Worm (Caenorhabditis elegans) whole organism, L4 larva: ENCODE results near the gene srxa-11.

ENCODE experiments used
- R02D3.7 ChIP-seq: fragments of 150-350 bp; sonication (generic microtip); optimal IDR thresholded peaks from 3 replicates; lab custom pipeline; 2014; ENCODE audit warnings: missing biosample characterization, missing genetic modification characterization
- T20F7.1 ChIP-seq: fragments of 200-800 bp; sonication (Bioruptor generic); optimal IDR thresholded peaks from 2 replicates; lab custom pipeline; 2018; ENCODE audit warnings: mild to moderate bottlenecking, missing genetic modification characterization, missing compliant biosample characterization
- ZK337.2 ChIP-seq: fragments of 200-800 bp; sonication (Bioruptor generic); IDR thresholded peaks from 2 replicates; pipeline ENCODE4 v1.3.6; 2022; ENCODE audit warnings: missing genetic modification reagents, missing genetic modification characterization, missing compliant biosample characterization
- ZK546.5 ChIP-seq, 2 experiments: sonication (generic microtip); optimal IDR thresholded peaks; 2 replicates each; lab custom pipeline; 2017; ENCODE audit warnings: missing biosample characterization in 2 of 2, missing genetic modification characterization in 2 of 2
- arid-1 ChIP-seq: fragments of 200-800 bp; sonication (Bioruptor generic); conservative IDR thresholded peaks from 2 replicates; pipeline ENCODE4 v1.3.6; 2022; ENCODE audit warnings: missing genetic modification reagents, missing genetic modification characterization, missing compliant biosample characterization
- attf-4 ChIP-seq: sonication (generic microtip); optimal IDR thresholded peaks from 3 replicates; lab custom pipeline; 2017; ENCODE audit warnings: missing biosample characterization, missing genetic modification characterization
- ceh-28 ChIP-seq: fragments of 150-350 bp; optimal IDR thresholded peaks from 2 replicates; lab custom pipeline; 2014; ENCODE audit warnings: missing biosample characterization, missing genetic modification reagents, missing genetic modification characterization
- ceh-32 ChIP-seq: sonication (generic microtip); optimal IDR thresholded peaks from 2 replicates; lab custom pipeline; 2016; ENCODE audit warnings: mild to moderate bottlenecking, missing genetic modification characterization, missing compliant biosample characterization; ENCODE audit not compliant: poor library complexity
- ceh-44 ChIP-seq: fragments of 200-800 bp; sonication (Bioruptor generic); IDR thresholded peaks from 2 replicates; pipeline ENCODE4 v1.3.6; 2022; ENCODE audit warnings: missing genetic modification reagents, missing genetic modification characterization, missing compliant biosample characterization
- ceh-82 ChIP-seq: sonication (generic microtip); optimal IDR thresholded peaks from 2 replicates; lab custom pipeline; 2017; ENCODE audit warnings: missing biosample characterization, missing genetic modification characterization
- daf-12 ChIP-seq: fragments of 150-350 bp; optimal IDR thresholded peaks from 2 replicates; lab custom pipeline; 2014; ENCODE audit warnings: missing biosample characterization, missing genetic modification reagents, missing genetic modification characterization
- daf-16 ChIP-seq, 3 experiments: sonication (generic microtip); optimal IDR thresholded peaks; 2 replicates each; lab custom pipeline; 2016 to 2017; ENCODE audit warnings: missing genetic modification characterization in 3 of 3, missing genetic modification reagents in 3 of 3, mild to moderate bottlenecking in 2 of 3, missing compliant biosample characterization in 2 of 3, missing biosample characterization in 1 of 3, moderate library complexity in 1 of 3
- daf-19 ChIP-seq: fragments of 200-800 bp; sonication (Bioruptor generic); conservative IDR thresholded peaks from 2 replicates; pipeline ENCODE4 v1.3.6; 2022; ENCODE audit warnings: missing genetic modification characterization, missing compliant biosample characterization
- dmd-6 ChIP-seq: fragments of 200-800 bp; sonication (Bioruptor generic); IDR thresholded peaks from 2 replicates; pipeline ENCODE4 v1.3.6; 2022; ENCODE audit warnings: missing genetic modification reagents, missing genetic modification characterization, missing compliant biosample characterization
- dmd-8 ChIP-seq: fragments of 200-800 bp; sonication (Bioruptor generic); IDR thresholded peaks from 2 replicates; pipeline ENCODE4 v1.3.6; 2022; ENCODE audit warnings: missing genetic modification characterization, missing compliant biosample characterization
- dmd-9 ChIP-seq: fragments of 200-800 bp; sonication (Bioruptor generic); IDR thresholded peaks from 2 replicates; pipeline ENCODE4 v1.3.6; 2022; ENCODE audit warnings: missing genetic modification reagents, missing genetic modification characterization, missing compliant biosample characterization
- egl-43 ChIP-seq: fragments of 200-800 bp; sonication (Bioruptor generic); IDR thresholded peaks from 2 replicates; pipeline ENCODE4 v1.3.6; 2022; ENCODE audit warnings: missing genetic modification reagents, missing genetic modification characterization, missing compliant biosample characterization
- fos-1 ChIP-seq: fragments of 150-350 bp; optimal IDR thresholded peaks from 2 replicates; lab custom pipeline; 2014; ENCODE audit warnings: missing biosample characterization, missing genetic modification characterization
- gei-8 ChIP-seq: fragments of 200-800 bp; sonication (Bioruptor generic); optimal IDR thresholded peaks from 2 replicates; lab custom pipeline; 2018; ENCODE audit warnings: mild to moderate bottlenecking, missing genetic modification characterization, missing compliant biosample characterization
- hif-1 ChIP-seq, 2 experiments: sonication (generic microtip); optimal IDR thresholded peaks; 2 replicates each; lab custom pipeline; 2016 to 2017; ENCODE audit warnings: missing compliant biosample characterization in 2 of 2, missing genetic modification characterization in 2 of 2, missing genetic modification reagents in 2 of 2, missing genotype in 2 of 2, mild to moderate bottlenecking in 1 of 2
- hlh-11 ChIP-seq: fragments of 200-800 bp; sonication (Bioruptor generic); optimal IDR thresholded peaks from 2 replicates; lab custom pipeline; 2018; ENCODE audit warnings: mild to moderate bottlenecking, missing genetic modification characterization, missing compliant biosample characterization
- lin-1 ChIP-seq: fragments of 200-800 bp; sonication (Bioruptor generic); IDR thresholded peaks from 2 replicates; pipeline ENCODE4 v1.3.6; 2022; ENCODE audit warnings: missing genetic modification reagents, missing genetic modification characterization, missing compliant biosample characterization
- lin-38 ChIP-seq: fragments of 200-800 bp; sonication (Bioruptor generic); IDR thresholded peaks from 2 replicates; pipeline ENCODE4 v1.3.6; 2022; ENCODE audit warnings: missing genetic modification reagents, missing genetic modification characterization, missing compliant biosample characterization
- madf-5 ChIP-seq, 2 experiments: fragments of 200-800 bp; sonication (Bioruptor generic); IDR thresholded peaks; 2 replicates each; pipeline ENCODE4 v1.3.6; 2022; ENCODE audit warnings: missing compliant biosample characterization in 2 of 2, missing genetic modification characterization in 2 of 2
- mdl-1 ChIP-seq, 2 experiments: fragments of 150-350 bp in 1 of 2; sonication (generic microtip) in 1 of 2; optimal IDR thresholded peaks; 2 replicates each; lab custom pipeline; 2014 to 2017; ENCODE audit warnings: missing biosample characterization in 2 of 2, missing genetic modification characterization in 2 of 2
- mdt-29 ChIP-seq: fragments of 200-800 bp; sonication (Bioruptor generic); IDR thresholded peaks from 2 replicates; pipeline ENCODE4 v1.3.6; 2022; ENCODE audit warnings: missing genetic modification reagents, missing genetic modification characterization, missing compliant biosample characterization
- mes-2 ChIP-seq: sonication (generic microtip); optimal IDR thresholded peaks from 2 replicates; lab custom pipeline; 2016; ENCODE audit warnings: missing genotype, mild to moderate bottlenecking, missing genetic modification characterization, missing compliant biosample characterization; ENCODE audit not compliant: poor library complexity, severe bottlenecking
- nhr-11 ChIP-seq: fragments of 150-350 bp; optimal IDR thresholded peaks from 2 replicates; lab custom pipeline; 2014; ENCODE audit warnings: missing biosample characterization, missing genetic modification characterization
- nhr-111 ChIP-seq: fragments of 200-800 bp; sonication (Bioruptor generic); optimal IDR thresholded peaks from 2 replicates; lab custom pipeline; 2018; ENCODE audit warnings: mild to moderate bottlenecking, missing genetic modification characterization, missing compliant biosample characterization
- nhr-42 ChIP-seq: fragments of 200-800 bp; sonication (Bioruptor generic); IDR thresholded peaks from 2 replicates; pipeline ENCODE4 v1.3.6; 2022; ENCODE audit warnings: missing genetic modification characterization, missing compliant biosample characterization
- nhr-6 ChIP-seq: fragments of 150-350 bp; optimal IDR thresholded peaks from 2 replicates; lab custom pipeline; 2014; ENCODE audit warnings: missing biosample characterization, missing genetic modification characterization
- nhr-76 ChIP-seq: fragments of 150-350 bp; optimal IDR thresholded peaks from 2 replicates; lab custom pipeline; 2014; ENCODE audit warnings: missing biosample characterization, missing genetic modification characterization
- pha-4 ChIP-seq, 2 experiments: fragments of 150-350 bp in 1 of 2; fragments of 200-800 bp in 1 of 2; sonication (Bioruptor generic) in 1 of 2; IDR thresholded peaks in 1 of 2; optimal IDR thresholded peaks in 1 of 2; 2 replicates each; pipeline versions ENCODE4 v1.3.6 to Lab custom; 2014 to 2022; ENCODE audit warnings: missing genetic modification characterization in 2 of 2, missing genetic modification reagents in 2 of 2, missing biosample characterization in 1 of 2, missing compliant biosample characterization in 1 of 2
- php-3 ChIP-seq: fragments of 200-800 bp; sonication (Bioruptor generic); IDR thresholded peaks from 2 replicates; pipeline ENCODE4 v1.3.6; 2022; ENCODE audit warnings: missing genetic modification reagents, missing genetic modification characterization, missing compliant biosample characterization
- saeg-2 ChIP-seq: fragments of 200-800 bp; sonication (Bioruptor generic); IDR thresholded peaks from 2 replicates; pipeline ENCODE4 v1.3.6; 2022; ENCODE audit warnings: missing genetic modification reagents, missing genetic modification characterization, missing compliant biosample characterization
- sdz-12 ChIP-seq: fragments of 200-800 bp; sonication (Bioruptor generic); optimal IDR thresholded peaks from 2 replicates; lab custom pipeline; 2018; ENCODE audit warnings: mild to moderate bottlenecking, missing genetic modification characterization, missing compliant biosample characterization
- spr-1 ChIP-seq: sonication (generic microtip); optimal IDR thresholded peaks from 2 replicates; lab custom pipeline; 2016; ENCODE audit warnings: mild to moderate bottlenecking, missing genetic modification characterization, missing compliant biosample characterization
- spr-3 ChIP-seq: fragments of 200-800 bp; sonication (Bioruptor generic); optimal IDR thresholded peaks from 2 replicates; lab custom pipeline; 2018; ENCODE audit warnings: mild to moderate bottlenecking, missing genetic modification characterization, missing compliant biosample characterization
- tra-1 ChIP-seq: fragments of 200-800 bp; sonication (Bioruptor generic); IDR thresholded peaks from 2 replicates; pipeline ENCODE4 v1.3.6; 2022; ENCODE audit warnings: missing genetic modification reagents, missing genetic modification characterization, missing compliant biosample characterization
- unc-130 ChIP-seq: sonication (generic microtip); optimal IDR thresholded peaks from 2 replicates; lab custom pipeline; 2016; ENCODE audit warnings: missing genetic modification reagents, missing genetic modification characterization, missing compliant biosample characterization
- unc-62 ChIP-seq, 3 experiments: fragments of 150-350 bp in 1 of 3; sonication (generic microtip); optimal IDR thresholded peaks in 2 of 3; peaks in 1 of 3; 1 replicate in 1 of 3; 2 replicates in 2 of 3; lab custom pipeline; 2014 to 2017; ENCODE audit warnings: missing biosample characterization in 3 of 3, missing genetic modification characterization in 3 of 3, missing genetic modification reagents in 3 of 3, missing genotype in 1 of 3
- vab-7 ChIP-seq: fragments of 200-800 bp; sonication (Bioruptor generic); IDR thresholded peaks from 2 replicates; pipeline ENCODE4 v1.3.6; 2022; ENCODE audit warnings: missing genetic modification reagents, missing genetic modification characterization, missing compliant biosample characterization
- zfp-3 ChIP-seq: fragments of 200-800 bp; sonication (Bioruptor generic); conservative IDR thresholded peaks from 2 replicates; pipeline ENCODE4 v1.3.6; 2022; ENCODE audit warnings: missing genetic modification reagents, missing genetic modification characterization, missing compliant biosample characterization
- zip-11 ChIP-seq: fragments of 200-800 bp; sonication (Bioruptor generic); IDR thresholded peaks from 2 replicates; pipeline ENCODE4 v1.3.6; 2022; ENCODE audit warnings: missing genetic modification characterization, missing compliant biosample characterization
- zip-2 ChIP-seq: fragments of 150-350 bp; optimal IDR thresholded peaks from 2 replicates; lab custom pipeline; 2014; ENCODE audit warnings: missing biosample characterization, missing genetic modification characterization
- ztf-7 ChIP-seq: fragments of 150-350 bp; optimal IDR thresholded peaks from 2 replicates; lab custom pipeline; 2014; ENCODE audit warnings: missing biosample characterization, missing genetic modification characterization

The srxa-11 gene

ce11 chrV:13906166-13906565 is 17.8 kb upstream of the srxa-11 start, which contains the start of gene stdh-1 (continued):
- TF ChIP-seq spr-1 (tag; lab: Kevin White, UChicago) (no peak), tra-1 (GFP tag; lab: Robert Waterston, UW) (no peak), nhr-76 (tag; lab: Kevin White, UChicago) (no peak), egl-43 (GFP tag; lab: Robert Waterston, UW) (no peak), R02D3.7 (tag; lab: Kevin White, UChicago) (no peak), nhr-6 (tag; lab: Kevin White, UChicago) (peak; percentile 9), daf-16 (GFP tag; optimal IDR thresholded peaks at IDR 0.05; lab: Kevin White, UChicago) (no peak), daf-16 (tag; optimal IDR thresholded peaks at IDR 0.05; lab: Kevin White, UChicago) (peak; percentile 76), hif-1 (tag; optimal IDR thresholded peaks at IDR 0.05; lab: Kevin White, UChicago) (peak in 1 of 2 experiments; percentile 30), ZK546.5 (tag; optimal IDR thresholded peaks at IDR 0.05; lab: Kevin White, UChicago) (no peak), dmd-8 (GFP tag; lab: Robert Waterston, UW) (no peak), arid-1 (GFP tag; lab: Robert Waterston, UW) (no peak), fos-1 (tag; lab: Kevin White, UChicago) (no peak), unc-130 (GFP tag; lab: Kevin White, UChicago) (no peak), mdt-29 (GFP tag; lab: Robert Waterston, UW) (no peak)

ce11 chrV:13907557-13908104 is 16.3 kb upstream of the srxa-11 start:
- TF ChIP-seq T20F7.1 (GFP tag; lab: Kevin White, UChicago) (peak; percentile 75), zip-2 (tag; lab: Kevin White, UChicago) (no peak), sdz-12 (GFP tag; lab: Kevin White, UChicago) (peak; percentile 13), zip-11 (GFP tag; lab: Robert Waterston, UW) (no peak), mes-2 (peak; percentile 52), hlh-11 (tag; lab: Kevin White, UChicago) (peak; percentile 70), mdl-1 (tag; optimal IDR thresholded peaks at IDR 0.05; lab: Kevin White, UChicago) (peak in 1 of 2 experiments; percentile 22), ceh-44 (GFP tag; lab: Robert Waterston, UW) (no peak), ZK337.2 (GFP tag; lab: Robert Waterston, UW) (no peak), ceh-82 (tag; lab: Kevin White, UChicago) (no peak), daf-19 (no peak), nhr-6 (tag; lab: Kevin White, UChicago) (no peak), php-3 (GFP tag; lab: Robert Waterston, UW) (no peak), daf-12 (tag; lab: Kevin White, UChicago) (no peak), spr-3 (GFP tag; lab: Kevin White, UChicago) (peak; percentile 32), tra-1 (GFP tag; lab: Robert Waterston, UW) (peak; percentile 9; the same call in 1 of the 2 replicates), nhr-111 (GFP tag; lab: Kevin White, UChicago) (no peak), ceh-32 (tag; lab: Kevin White, UChicago) (no peak), zfp-3 (GFP tag; lab: Robert Waterston, UW) (peak; percentile 98), dmd-6 (peak; percentile 56), lin-38 (GFP tag; lab: Robert Waterston, UW) (peak; percentile 59), saeg-2 (no peak), lin-1 (peak; percentile 51; the same call in 1 of the 2 replicates), ztf-7 (tag; lab: Kevin White, UChicago) (no peak), nhr-42 (peak; percentile 27; the same call in 1 of the 2 replicates), madf-5 (GFP tag; IDR thresholded peaks at IDR 0.05; lab: Robert Waterston, UW) (0 out of 4 replicates have a peak, but pooled peaks of 1 of the 2 experiments have one; percentile 52), pha-4 (GFP tag; IDR thresholded peaks at IDR 0.05; lab: Robert Waterston, UW) (peak; percentile 37), pha-4 (tag; optimal IDR thresholded peaks at IDR 0.05; lab: Kevin White, UChicago) (no peak), ceh-28 (tag; lab: Kevin White, UChicago) (no peak), unc-62 (GFP tag; optimal IDR thresholded peaks at IDR 0.05 in 1 of 2; lab: Kevin White, UChicago) (no peak), unc-62 (tag; optimal IDR thresholded peaks at IDR 0.05; lab: Kevin White, UChicago) (no peak), nhr-11 (peak; percentile 11), spr-1 (tag; lab: Kevin White, UChicago) (no peak), egl-43 (GFP tag; lab: Robert Waterston, UW) (peak; percentile 73), dmd-9 (no peak; the same call in none of the 2 replicates), vab-7 (GFP tag; lab: Robert Waterston, UW) (no peak), attf-4 (tag; lab: Kevin White, UChicago) (no peak), dmd-8 (GFP tag; lab: Robert Waterston, UW) (peak; percentile 69), gei-8 (GFP tag; lab: Kevin White, UChicago) (no peak)
